Worm (Caenorhabditis elegans): ENCODE measurements around the gene C31H1.2.
A peak's percentile ranks its signal among the peaks of the same experiment; 100 is the strongest.

The C31H1.2 gene

DNA sequence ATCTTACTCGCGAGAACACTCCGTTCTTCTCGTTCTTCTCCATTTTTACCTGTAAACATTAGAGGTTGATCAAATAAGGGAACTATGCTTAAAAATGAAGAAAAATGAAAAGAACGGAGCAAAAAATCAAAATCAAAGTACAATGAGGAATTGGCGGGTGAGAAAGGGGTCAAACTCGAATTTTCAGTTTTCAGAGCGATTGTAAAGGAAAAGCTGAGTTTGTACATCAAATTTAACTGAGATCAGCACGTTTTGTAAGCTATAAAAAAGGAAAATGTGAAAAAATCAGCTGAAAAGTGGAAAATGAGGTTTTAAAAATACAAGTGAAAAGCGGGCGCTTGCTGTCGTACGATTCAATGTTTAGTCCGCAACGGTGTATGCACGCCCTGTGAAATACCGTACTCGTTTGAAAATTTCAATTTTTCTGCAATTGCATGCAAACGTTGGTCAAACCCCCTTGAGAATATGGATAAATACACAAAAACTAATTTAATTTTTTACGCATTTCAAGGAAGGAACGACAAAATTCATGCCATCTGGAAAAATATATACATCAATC lies 23.1 kb downstream of the C31H1.2 start, which contains the start of gene oops-1:
oops-1 (minus strand) TSS at position 51 of the 559 bp plus-strand sequence.
- TF ChIP-seq lin-29 (GFP tag; IDR thresholded peaks at IDR 0.05): no peak
- TF ChIP-seq snpc-1.2 (GFP tag; IDR thresholded peaks at IDR 0.05): peak; percentile 89

DNA sequence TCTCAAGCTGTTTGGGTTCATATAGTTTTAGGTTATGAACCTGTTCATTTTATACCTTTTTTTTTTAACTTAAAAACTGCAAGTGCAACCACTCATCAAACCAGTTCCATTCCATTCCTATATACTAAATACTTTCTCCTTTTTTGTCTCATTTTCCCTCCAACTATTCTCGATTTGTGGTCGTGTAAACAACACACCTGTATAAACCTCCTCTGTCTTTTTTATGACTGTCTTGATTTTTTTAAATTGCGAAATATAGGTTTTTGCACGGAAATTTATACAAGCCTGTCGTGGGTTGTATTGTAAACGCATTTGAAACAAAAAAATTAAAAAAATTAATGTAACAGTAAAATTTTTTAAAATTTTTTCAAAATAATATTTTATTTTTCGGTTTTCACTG lies 25.4 kb downstream of the C31H1.2 start:
- no peak for TF ChIP-seq daf-16 (GFP tag; optimal IDR thresholded peaks at IDR 0.05)
- peak; percentile 73 for TF ChIP-seq daf-16 (tag; optimal IDR thresholded peaks at IDR 0.05)
- no peak for TF ChIP-seq egl-43 (GFP tag; IDR thresholded peaks at IDR 0.05)

DNA sequence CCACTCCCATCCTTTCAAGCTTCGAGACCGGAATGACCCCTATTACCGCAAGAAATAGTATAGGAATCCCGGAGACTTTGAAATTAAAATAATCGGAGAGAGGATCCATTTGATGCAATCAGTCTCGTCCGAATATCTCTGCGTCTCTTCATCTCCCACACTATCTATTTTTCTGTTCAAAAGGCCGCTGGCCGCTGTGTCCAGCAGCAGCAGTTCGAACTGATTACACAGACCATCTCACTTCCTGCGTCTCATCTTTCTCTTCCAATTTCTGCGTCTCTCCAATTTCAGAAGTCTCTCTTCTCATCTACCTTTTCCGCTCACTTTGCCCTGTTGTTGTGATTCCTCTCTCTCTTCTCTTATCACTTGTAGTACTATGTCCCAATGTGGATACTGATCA lies 26.4 kb downstream of the C31H1.2 start:
- TF ChIP-seq nhr-42 (GFP tag; IDR thresholded peaks at IDR 0.05): no peak
- TF ChIP-seq ama-1 (optimal IDR thresholded peaks at IDR 0.05): no peak
- no peak for TF ChIP-seq ceh-82 (tag; optimal IDR thresholded peaks at IDR 0.05)
- no peak for TF ChIP-seq tag-97 (GFP tag; IDR thresholded peaks at IDR 0.05)
- TF ChIP-seq php-3 (GFP tag; IDR thresholded peaks at IDR 0.05): no peak; the same call in 1 of the 2 replicates
- TF ChIP-seq dmd-8 (GFP tag; IDR thresholded peaks at IDR 0.05): no peak
- TF ChIP-seq mxl-3 (GFP tag; optimal IDR thresholded peaks at IDR 0.05): peak; percentile 67
- no peak for TF ChIP-seq F26F4.8 (GFP tag; conservative IDR thresholded peaks at IDR 0.05)
- peak; percentile 59 for TF ChIP-seq nhr-25 (tag; optimal IDR thresholded peaks at IDR 0.05; ENCODE audit: borderline replicate concordance, insufficient read depth)
- TF ChIP-seq snpc-1.2 (GFP tag; IDR thresholded peaks at IDR 0.05): no peak
- TF ChIP-seq zip-11 (GFP tag; IDR thresholded peaks at IDR 0.05): no peak
- no peak for TF ChIP-seq fkh-10 (GFP tag; optimal IDR thresholded peaks at IDR 0.05)
- TF ChIP-seq F37D6.2 (tag; optimal IDR thresholded peaks at IDR 0.05): no peak
- no peak for TF ChIP-seq unc-39 (tag; optimal IDR thresholded peaks at IDR 0.05)
- TF ChIP-seq hlh-30 (tag; optimal IDR thresholded peaks at IDR 0.05; ENCODE audit: insufficient read depth): peak; percentile 64
- no peak for TF ChIP-seq nhr-76 (tag; optimal IDR thresholded peaks at IDR 0.05)
- no peak for TF ChIP-seq vab-7 (GFP tag; IDR thresholded peaks at IDR 0.05)
- TF ChIP-seq nhr-48 (tag; optimal IDR thresholded peaks at IDR 0.05): peak; percentile 77
- TF ChIP-seq nhr-11 (tag; optimal IDR thresholded peaks at IDR 0.05): no peak
- no peak for TF ChIP-seq F10B5.3 (tag; optimal IDR thresholded peaks at IDR 0.05)
- no peak for TF ChIP-seq madf-5 (GFP tag; IDR thresholded peaks at IDR 0.05)
- peak in 1 of 2 experiments; percentile 52 for TF ChIP-seq mdl-1 (tag; optimal IDR thresholded peaks at IDR 0.05)
- TF ChIP-seq saeg-2 (GFP tag; IDR thresholded peaks at IDR 0.05): no peak
- TF ChIP-seq set-16 (GFP tag; IDR thresholded peaks at IDR 0.05): no peak
- TF ChIP-seq mxl-2 (GFP tag; conservative IDR thresholded peaks at IDR 0.05): no peak
- no peak for TF ChIP-seq zfp-2 (tag; optimal IDR thresholded peaks at IDR 0.05)
- peak; percentile 59 for TF ChIP-seq aha-1 (tag)
- no peak for TF ChIP-seq Y5F2A.4 (GFP tag; optimal IDR thresholded peaks at IDR 0.05)
- TF ChIP-seq pha-4 (GFP tag; IDR thresholded peaks at IDR 0.05): no peak; the same call in 1 of the 2 replicates
- TF ChIP-seq pha-4 (tag; optimal IDR thresholded peaks at IDR 0.05): no peak
- no peak for TF ChIP-seq ceh-62 (tag; optimal IDR thresholded peaks at IDR 0.05)
- peak; percentile 56 for TF ChIP-seq mep-1 (tag; optimal IDR thresholded peaks at IDR 0.05)
- TF ChIP-seq zip-2 (tag; optimal IDR thresholded peaks at IDR 0.05): no peak
- TF ChIP-seq daf-16 (GFP tag; optimal IDR thresholded peaks at IDR 0.05): peak in 1 of 2 experiments; percentile 23
- peak; percentile 82 for TF ChIP-seq daf-16 (tag; optimal IDR thresholded peaks at IDR 0.05)
- TF ChIP-seq nhr-10 (tag; optimal IDR thresholded peaks at IDR 0.05): no peak
- TF ChIP-seq sdz-12 (GFP tag; optimal IDR thresholded peaks at IDR 0.05): no peak
- TF ChIP-seq zfp-3 (GFP tag; conservative IDR thresholded peaks at IDR 0.05): no peak
- TF ChIP-seq hlh-11 (tag; optimal IDR thresholded peaks at IDR 0.05): no peak
- no peak for TF ChIP-seq lim-7 (GFP tag; IDR thresholded peaks at IDR 0.05)
- TF ChIP-seq ceh-32 (tag; optimal IDR thresholded peaks at IDR 0.05; ENCODE audit: poor library complexity): no peak
- no peak for TF ChIP-seq F49E8.2 (tag; optimal IDR thresholded peaks at IDR 0.05; ENCODE audit: borderline replicate concordance)
- TF ChIP-seq nhr-237 (tag; optimal IDR thresholded peaks at IDR 0.05): no peak
- no peak for TF ChIP-seq lin-13 (GFP tag; optimal IDR thresholded peaks at IDR 0.05)
- no peak for TF ChIP-seq R02D3.7 (tag; optimal IDR thresholded peaks at IDR 0.05)
- no peak for TF ChIP-seq zag-1 (tag; optimal IDR thresholded peaks at IDR 0.05)
